Fruit fly (Drosophila melanogaster) whole organism, embryonic: ENCODE measurements around the gene haf.
A peak's percentile ranks its signal among the peaks of the same experiment; 100 is the strongest.

Experiments used
- Bgb ChIP-seq: fragments of 200-800 bp; sonication (Bioruptor generic); IDR thresholded peaks from 2 replicates; pipeline ENCODE4 v1.3.6; 2022; ENCODE audit warnings: missing biosample characterization, missing genetic modification characterization; ENCODE audit not compliant: partially characterized antibody
- CG10565 ChIP-seq: fragments of 200-800 bp; sonication (Bioruptor generic); optimal IDR thresholded peaks from 3 replicates; lab custom pipeline; 2016; ENCODE audit warnings: missing biosample characterization, mild to moderate bottlenecking, missing genetic modification characterization
- CG10959 ChIP-seq: fragments of 200-800 bp; sonication (Bioruptor generic); IDR thresholded peaks from 2 replicates; pipeline ENCODE4 v1.3.6; 2022; ENCODE audit warnings: missing biosample characterization, missing genetic modification characterization
- CG11504 ChIP-seq: fragments of 200-800 bp; sonication (Bioruptor generic); optimal IDR thresholded peaks from 3 replicates; lab custom pipeline; 2019; ENCODE audit warnings: missing biosample characterization, mild to moderate bottlenecking, missing genetic modification characterization, moderate library complexity
- CG13296 ChIP-seq: fragments of 200-800 bp; sonication (Bioruptor generic); optimal IDR thresholded peaks from 3 replicates; lab custom pipeline; 2018; ENCODE audit warnings: missing biosample characterization, mild to moderate bottlenecking, missing genetic modification characterization
- CG13775 ChIP-seq: fragments of 200-800 bp; sonication (Bioruptor generic); optimal IDR thresholded peaks from 3 replicates; lab custom pipeline; 2017; ENCODE audit warnings: missing biosample characterization, mild to moderate bottlenecking, missing genetic modification characterization
- CG14860 ChIP-seq: fragments of 200-800 bp; sonication (Bioruptor generic); IDR thresholded peaks from 3 replicates; pipeline ENCODE4 v1.3.6; 2022; ENCODE audit warnings: missing biosample characterization, missing genetic modification characterization; ENCODE audit not compliant: partially characterized antibody
- CG15011 ChIP-seq: fragments of 200-800 bp; sonication (Bioruptor generic); optimal IDR thresholded peaks from 3 replicates; lab custom pipeline; 2018; ENCODE audit warnings: missing biosample characterization, mild to moderate bottlenecking, missing genetic modification characterization
- CG30020 ChIP-seq: fragments of 200-800 bp; optimal IDR thresholded peaks from 2 replicates; lab custom pipeline; 2019; ENCODE audit warnings: missing biosample characterization, mild to moderate bottlenecking, missing genetic modification characterization, moderate library complexity
- CG3281 ChIP-seq: fragments of 200-800 bp; sonication (Bioruptor generic); optimal IDR thresholded peaks from 3 replicates; lab custom pipeline; 2017; ENCODE audit warnings: missing biosample characterization, mild to moderate bottlenecking, missing genetic modification characterization
- CG42726 ChIP-seq: fragments of 200-800 bp; sonication (Bioruptor generic); IDR thresholded peaks from 2 replicates; pipeline ENCODE4 v1.3.6; 2022; ENCODE audit warnings: missing biosample characterization, missing genetic modification characterization; ENCODE audit not compliant: partially characterized antibody
- CG4328 ChIP-seq: fragments of 200-800 bp; sonication (Bioruptor generic); optimal IDR thresholded peaks from 3 replicates; lab custom pipeline; 2017; ENCODE audit warnings: missing biosample characterization, missing genetic modification reagents, missing genetic modification characterization
- CG6175 ChIP-seq: fragments of 200-800 bp; sonication (Bioruptor generic); IDR thresholded peaks from 3 replicates; pipeline ENCODE4 v1.3.6; 2022; ENCODE audit warnings: missing biosample characterization, missing genetic modification characterization
- CG7271 ChIP-seq: fragments of 200-800 bp; sonication (Bioruptor generic); optimal IDR thresholded peaks from 2 replicates; lab custom pipeline; 2018; ENCODE audit warnings: missing biosample characterization, mild to moderate bottlenecking, missing genetic modification characterization, moderate library complexity
- CG7839 ChIP-seq: fragments of 200-800 bp; sonication (Bioruptor generic); optimal IDR thresholded peaks from 3 replicates; lab custom pipeline; 2018; ENCODE audit warnings: missing biosample characterization, mild to moderate bottlenecking, missing genetic modification characterization, moderate library complexity
- CG7987 ChIP-seq: fragments of 200-800 bp; sonication (Bioruptor generic); optimal IDR thresholded peaks from 2 replicates; lab custom pipeline; 2018; ENCODE audit warnings: missing biosample characterization, mild to moderate bottlenecking, missing genetic modification characterization, moderate library complexity
- CHES-1-like ChIP-seq: fragments of 200-800 bp; sonication (Bioruptor generic); optimal IDR thresholded peaks from 2 replicates; lab custom pipeline; 2016; ENCODE audit warnings: missing biosample characterization, missing genetic modification characterization
- Camta ChIP-seq: fragments of 200-800 bp; sonication (Bioruptor generic); optimal IDR thresholded peaks from 2 replicates; lab custom pipeline; 2016; ENCODE audit warnings: missing biosample characterization, missing genetic modification characterization
- Dip2 ChIP-seq: fragments of 200-800 bp; sonication (Bioruptor generic); IDR thresholded peaks from 2 replicates; pipeline ENCODE4 v1.3.6; 2022; ENCODE audit warnings: missing biosample characterization, missing genetic modification characterization
- Gsc ChIP-seq: fragments of 200-800 bp; sonication (Bioruptor generic); IDR thresholded peaks from 2 replicates; pipeline ENCODE4 v1.3.6; 2022; ENCODE audit warnings: missing biosample characterization, missing genetic modification characterization
- HLH4C ChIP-seq: fragments of 200-800 bp; sonication (Bioruptor generic); IDR thresholded peaks from 3 replicates; pipeline ENCODE4 v1.3.6; 2022; ENCODE audit warnings: missing biosample characterization, missing genetic modification characterization; ENCODE audit not compliant: partially characterized antibody
- Hand ChIP-seq: fragments of 200-800 bp; sonication (Bioruptor generic); optimal IDR thresholded peaks from 2 replicates; lab custom pipeline; 2017; ENCODE audit warnings: mild to moderate bottlenecking, missing biosample characterization, missing genetic modification reagents, missing genetic modification characterization
- Hsf ChIP-seq: fragments of 200-800 bp; sonication (Bioruptor generic); optimal IDR thresholded peaks from 3 replicates; lab custom pipeline; 2016; ENCODE audit warnings: missing biosample characterization, missing genetic modification characterization
- Lhr ChIP-seq: fragments of 200-800 bp; sonication (Bioruptor generic); optimal IDR thresholded peaks from 3 replicates; lab custom pipeline; 2017; ENCODE audit warnings: mild to moderate bottlenecking, missing biosample characterization, missing genetic modification reagents, missing genetic modification characterization
- Lpt ChIP-seq: fragments of >200 bp; optimal IDR thresholded peaks from 2 replicates; lab custom pipeline; 2018; ENCODE audit warnings: missing biosample characterization, missing genetic modification characterization
- Nf-YC ChIP-seq: fragments of 200-800 bp; optimal IDR thresholded peaks from 3 replicates; lab custom pipeline; 2019; ENCODE audit warnings: missing biosample characterization, mild to moderate bottlenecking, missing genetic modification characterization, moderate library complexity
- Rfx ChIP-seq: fragments of 200-800 bp; sonication (Bioruptor generic); IDR thresholded peaks from 2 replicates; pipeline ENCODE4 v1.3.6; 2022; ENCODE audit warnings: missing biosample characterization, missing genetic modification characterization
- YL-1 ChIP-seq: fragments of 200-800 bp; sonication (Bioruptor generic); optimal IDR thresholded peaks from 3 replicates; lab custom pipeline; 2017; ENCODE audit warnings: missing biosample characterization, mild to moderate bottlenecking, missing genetic modification characterization
- ap ChIP-seq: fragments of 200-800 bp; sonication (Bioruptor generic); IDR thresholded peaks from 2 replicates; pipeline ENCODE4 v1.3.6; 2022; ENCODE audit warnings: missing biosample characterization, missing genetic modification characterization
- ash1 ChIP-seq: fragments of 200-800 bp; sonication (Bioruptor generic); optimal IDR thresholded peaks from 2 replicates; lab custom pipeline; 2018; ENCODE audit warnings: missing biosample characterization, mild to moderate bottlenecking, missing genetic modification characterization
- bbx ChIP-seq: fragments of 200-800 bp; sonication (Bioruptor generic); IDR thresholded peaks from 2 replicates; pipeline ENCODE4 v1.3.6; 2022; ENCODE audit warnings: missing biosample characterization, missing genetic modification characterization; ENCODE audit not compliant: partially characterized antibody
- crp ChIP-seq, 2 experiments: fragments of 200-800 bp; sonication (Bioruptor generic); optimal IDR thresholded peaks; 2 replicates in 1 of 2; 3 replicates in 1 of 2; lab custom pipeline; 2017; ENCODE audit warnings: missing biosample characterization in 2 of 2, missing genetic modification characterization in 2 of 2, mild to moderate bottlenecking in 1 of 2, moderate library complexity in 1 of 2
- fd102C ChIP-seq: fragments of 200-800 bp; sonication (Bioruptor generic); optimal IDR thresholded peaks from 2 replicates; lab custom pipeline; 2018; ENCODE audit warnings: missing biosample characterization, mild to moderate bottlenecking, missing genetic modification characterization, moderate library complexity
- gce ChIP-seq: fragments of 200-800 bp; sonication (Bioruptor generic); IDR thresholded peaks from 3 replicates; pipeline ENCODE4 v1.3.6; 2022; ENCODE audit warnings: missing biosample characterization, missing genetic modification characterization
- h ChIP-seq: fragments of >200 bp; optimal IDR thresholded peaks from 2 replicates; lab custom pipeline; 2017
- hbn ChIP-seq: fragments of 200-800 bp; sonication (Bioruptor generic); IDR thresholded peaks from 2 replicates; pipeline ENCODE4 v1.3.6; 2022; ENCODE audit warnings: missing biosample characterization, missing genetic modification characterization; ENCODE audit not compliant: partially characterized antibody
- her ChIP-seq: fragments of 200-800 bp; sonication (Bioruptor generic); optimal IDR thresholded peaks from 2 replicates; lab custom pipeline; 2016; ENCODE audit warnings: missing biosample characterization, missing genetic modification characterization
- hkb ChIP-seq, 2 experiments: fragments of 200-800 bp in 1 of 2; fragments of >200 bp in 1 of 2; sonication (Bioruptor generic) in 1 of 2; IDR thresholded peaks in 1 of 2; optimal IDR thresholded peaks in 1 of 2; 2 replicates each; pipeline versions ENCODE4 v1.3.6 to Lab custom; 2017 to 2022; ENCODE audit warnings: missing biosample characterization in 1 of 2, missing genetic modification characterization in 1 of 2
- kah ChIP-seq: fragments of 200-800 bp; sonication (Bioruptor generic); optimal IDR thresholded peaks from 2 replicates; lab custom pipeline; 2018; ENCODE audit warnings: missing biosample characterization, mild to moderate bottlenecking, missing genetic modification characterization
- lilli ChIP-seq: fragments of 200-800 bp; sonication (Bioruptor generic); optimal IDR thresholded peaks from 3 replicates; lab custom pipeline; 2016; ENCODE audit warnings: missing biosample characterization, missing genetic modification characterization
- mld ChIP-seq: fragments of 200-800 bp; sonication (Bioruptor generic); IDR thresholded peaks from 3 replicates; pipeline ENCODE4 v1.3.6; 2022; ENCODE audit warnings: missing biosample characterization, missing genetic modification characterization; ENCODE audit not compliant: partially characterized antibody
- nau ChIP-seq: fragments of 200-800 bp; sonication (Bioruptor generic); optimal IDR thresholded peaks from 3 replicates; lab custom pipeline; 2017; ENCODE audit warnings: missing biosample characterization, mild to moderate bottlenecking, missing genetic modification characterization, missing genetic modification reagents
- nerfin-2 ChIP-seq: fragments of 200-800 bp; sonication (Bioruptor generic); IDR thresholded peaks from 2 replicates; pipeline ENCODE4 v1.3.6; 2022; ENCODE audit warnings: missing biosample characterization, missing genetic modification characterization; ENCODE audit not compliant: partially characterized antibody
- scrt ChIP-seq: fragments of 200-800 bp; sonication (Bioruptor generic); optimal IDR thresholded peaks from 2 replicates; lab custom pipeline; 2018; ENCODE audit warnings: missing biosample characterization, mild to moderate bottlenecking, missing genetic modification characterization, moderate library complexity
- tin ChIP-seq: fragments of 200-800 bp; sonication (Bioruptor generic); optimal IDR thresholded peaks from 3 replicates; lab custom pipeline; 2016; ENCODE audit warnings: missing biosample characterization, missing genetic modification characterization
- trh ChIP-seq: fragments of 200-800 bp; sonication (Bioruptor generic); optimal IDR thresholded peaks from 2 replicates; lab custom pipeline; 2016; ENCODE audit warnings: missing biosample characterization, missing genetic modification characterization
- usp ChIP-seq: fragments of >200 bp; optimal IDR thresholded peaks from 2 replicates; lab custom pipeline; 2017; ENCODE audit warnings: missing biosample characterization, missing genetic modification characterization
- wdn ChIP-seq: fragments of 200-800 bp; sonication (Bioruptor generic); IDR thresholded peaks from 2 replicates; pipeline ENCODE4 v1.3.6; 2022; ENCODE audit warnings: missing biosample characterization, missing genetic modification characterization
- zf30C ChIP-seq: fragments of 200-800 bp; sonication (Bioruptor generic); optimal IDR thresholded peaks from 3 replicates; lab custom pipeline; 2018; ENCODE audit warnings: missing biosample characterization, mild to moderate bottlenecking, missing genetic modification characterization

Gene haf

DNA sequence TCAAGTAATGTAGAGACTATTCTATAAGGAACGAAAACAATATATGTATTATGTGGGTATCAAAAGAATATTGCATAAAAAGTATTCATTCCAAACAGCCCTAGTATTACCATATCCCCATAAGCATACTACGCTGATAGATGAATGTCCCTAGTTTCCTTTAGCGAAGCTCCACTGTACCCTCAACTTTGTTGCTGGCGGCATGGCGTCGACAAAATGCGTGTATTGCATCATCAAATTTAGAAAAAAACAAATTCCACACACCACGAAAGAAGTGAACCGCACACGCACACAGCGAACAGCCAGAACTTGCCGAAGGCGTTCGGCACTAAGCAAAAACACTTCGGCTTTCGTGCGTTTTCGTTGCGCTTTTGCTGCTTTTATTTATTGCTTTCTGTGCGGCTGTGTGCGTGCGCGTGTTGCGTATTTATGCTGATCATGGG, 77.8 kb downstream of the haf start (continued):
- TF ChIP-seq crp (GFP tag; optimal IDR thresholded peaks at IDR 0.05; lab: Kevin White, UChicago) = peak in 1 of 2 experiments; percentile 60
- peak; percentile 95 for TF ChIP-seq wdn (GFP tag; lab: Robert Waterston, UW)
- peak; percentile 74 for TF ChIP-seq Gsc (GFP tag; lab: Robert Waterston, UW)
- peak; percentile 69 for TF ChIP-seq CG4328 (GFP tag; lab: Kevin White, UChicago)
- peak; percentile 97 for TF ChIP-seq CG6175 (GFP tag; lab: Robert Waterston, UW)
- TF ChIP-seq h (lab: Kevin White, UChicago) = no peak
- peak; percentile 65 for TF ChIP-seq CG30020 (tag; lab: Kevin White, UChicago)
- peak; percentile 97 for TF ChIP-seq CG11504 (tag; lab: Kevin White, UChicago)
- peak; percentile 94; the same call in 2 of the 3 replicates for TF ChIP-seq gce
- TF ChIP-seq her (GFP tag; lab: Kevin White, UChicago) = peak; percentile 94
- no peak for TF ChIP-seq Lpt (GFP tag; lab: Kevin White, UChicago)
- TF ChIP-seq YL-1 = peak; percentile 51
- peak; percentile 76 for TF ChIP-seq CHES-1-like (GFP tag; lab: Kevin White, UChicago)
- peak; percentile 69 for TF ChIP-seq kah (GFP tag; lab: Kevin White, UChicago)
- peak; percentile 98 for TF ChIP-seq Camta (GFP tag; lab: Kevin White, UChicago)
- peak; percentile 89 for TF ChIP-seq CG3281 (GFP tag; lab: Kevin White, UChicago)
- peak; percentile 90 for TF ChIP-seq Hsf (GFP tag; lab: Kevin White, UChicago)
- no peak for TF ChIP-seq hbn (GFP tag; lab: Robert Waterston, UW)
- TF ChIP-seq CG7271 = no peak
- TF ChIP-seq usp (GFP tag; lab: Kevin White, UChicago) = no peak
- TF ChIP-seq Hand (GFP tag; lab: Kevin White, UChicago) = peak; percentile 81
- TF ChIP-seq HLH4C (GFP tag; lab: Robert Waterston, UW) = no peak
- no peak for TF ChIP-seq nerfin-2 (GFP tag; lab: Robert Waterston, UW)
- no peak for TF ChIP-seq CG14860 (GFP tag; lab: Robert Waterston, UW)
- peak; percentile 67 for TF ChIP-seq CG10565 (GFP tag; lab: Kevin White, UChicago)
- TF ChIP-seq nau (GFP tag; lab: Kevin White, UChicago) = peak; percentile 88
- TF ChIP-seq ash1 (GFP tag; lab: Kevin White, UChicago) = no peak
- TF ChIP-seq CG13296 (GFP tag; lab: Kevin White, UChicago) = peak; percentile 96
- TF ChIP-seq zf30C (GFP tag; lab: Kevin White, UChicago) = no peak
- peak; percentile 32 for TF ChIP-seq hkb (optimal IDR thresholded peaks at IDR 0.05; lab: Kevin White, UChicago)
- peak; percentile 99 for TF ChIP-seq hkb (GFP tag; IDR thresholded peaks at IDR 0.05; lab: Robert Waterston, UW)
- TF ChIP-seq trh (GFP tag; lab: Kevin White, UChicago) = peak; percentile 56
- TF ChIP-seq ap = peak; percentile 96
- peak; percentile 98 for TF ChIP-seq lilli (GFP tag; lab: Kevin White, UChicago)
- TF ChIP-seq CG10959 (GFP tag; lab: Robert Waterston, UW) = peak; percentile 75
- TF ChIP-seq CG7839 (tag; lab: Kevin White, UChicago) = peak; percentile 98
- TF ChIP-seq Bgb (GFP tag; lab: Robert Waterston, UW) = no peak
- TF ChIP-seq CG7987 (GFP tag; lab: Kevin White, UChicago) = peak; percentile 69
- TF ChIP-seq tin (GFP tag; lab: Kevin White, UChicago) = peak; percentile 97
- peak; percentile 71 for TF ChIP-seq scrt (GFP tag; lab: Kevin White, UChicago)
- no peak for TF ChIP-seq mld (GFP tag; lab: Robert Waterston, UW)
- peak; percentile 99 for TF ChIP-seq Rfx (GFP tag; lab: Robert Waterston, UW)
- no peak for TF ChIP-seq fd102C (GFP tag; lab: Kevin White, UChicago)
- TF ChIP-seq Nf-YC (tag; lab: Kevin White, UChicago) = peak; percentile 86
- peak; percentile 82 for TF ChIP-seq CG15011
- TF ChIP-seq Dip2 (GFP tag; lab: Robert Waterston, UW) = peak; percentile 69; the same call in 1 of the 2 replicates
- TF ChIP-seq CG42726 (GFP tag; lab: Robert Waterston, UW) = no peak
- TF ChIP-seq CG13775 (GFP tag; lab: Kevin White, UChicago) = peak; percentile 86
- no peak for TF ChIP-seq Lhr (GFP tag; lab: Kevin White, UChicago)
- TF ChIP-seq bbx = no peak
